Worm (Caenorhabditis elegans) whole organism, L4 larva: ENCODE results near the gene M02F4.1.

Experiments used
- F26F4.8 ChIP-seq: fragments of 200-800 bp; sonication (Bioruptor generic); conservative IDR thresholded peaks from 2 replicates; pipeline ENCODE4 v1.3.6; 2022; ENCODE audit warnings: missing genetic modification characterization, missing compliant biosample characterization
- aha-1 ChIP-seq: fragments of 150-350 bp; peaks from one replicate; lab custom pipeline; 2014; ENCODE audit warnings: missing biosample characterization, missing genetic modification characterization
- aly-2 ChIP-seq: sonication (generic microtip); optimal IDR thresholded peaks from 2 replicates; lab custom pipeline; 2018; ENCODE audit warnings: missing biosample characterization, missing genetic modification characterization
- ceh-28 ChIP-seq: fragments of 150-350 bp; optimal IDR thresholded peaks from 2 replicates; lab custom pipeline; 2014; ENCODE audit warnings: missing biosample characterization, missing genetic modification reagents, missing genetic modification characterization
- ceh-44 ChIP-seq: fragments of 200-800 bp; sonication (Bioruptor generic); IDR thresholded peaks from 2 replicates; pipeline ENCODE4 v1.3.6; 2022; ENCODE audit warnings: missing genetic modification reagents, missing genetic modification characterization, missing compliant biosample characterization
- ceh-62 ChIP-seq: sonication (generic microtip); optimal IDR thresholded peaks from 2 replicates; lab custom pipeline; 2017; ENCODE audit warnings: missing biosample characterization, missing genetic modification characterization
- daf-16 ChIP-seq, 3 experiments: sonication (generic microtip); optimal IDR thresholded peaks; 2 replicates each; lab custom pipeline; 2016 to 2017; ENCODE audit warnings: missing genetic modification characterization in 3 of 3, missing genetic modification reagents in 3 of 3, mild to moderate bottlenecking in 2 of 3, missing compliant biosample characterization in 2 of 3, missing biosample characterization in 1 of 3, moderate library complexity in 1 of 3
- daf-8 ChIP-seq: fragments of 200-800 bp; sonication (Bioruptor generic); IDR thresholded peaks from 2 replicates; pipeline ENCODE4 v1.3.6; 2022; ENCODE audit warnings: missing genetic modification characterization, missing compliant biosample characterization
- dmd-6 ChIP-seq: fragments of 200-800 bp; sonication (Bioruptor generic); IDR thresholded peaks from 2 replicates; pipeline ENCODE4 v1.3.6; 2022; ENCODE audit warnings: missing genetic modification reagents, missing genetic modification characterization, missing compliant biosample characterization
- hif-1 ChIP-seq, 2 experiments: sonication (generic microtip); optimal IDR thresholded peaks; 2 replicates each; lab custom pipeline; 2016 to 2017; ENCODE audit warnings: missing compliant biosample characterization in 2 of 2, missing genetic modification characterization in 2 of 2, missing genetic modification reagents in 2 of 2, missing genotype in 2 of 2, mild to moderate bottlenecking in 1 of 2
- hlh-11 ChIP-seq: fragments of 200-800 bp; sonication (Bioruptor generic); optimal IDR thresholded peaks from 2 replicates; lab custom pipeline; 2018; ENCODE audit warnings: mild to moderate bottlenecking, missing genetic modification characterization, missing compliant biosample characterization
- hlh-30 ChIP-seq: sonication (generic microtip); optimal IDR thresholded peaks from 2 replicates; lab custom pipeline; 2017; ENCODE audit warnings: antibody characterized with exemption, mild to moderate bottlenecking, missing genetic modification characterization, missing compliant biosample characterization; ENCODE audit not compliant: insufficient read depth
- hmg-1.1 ChIP-seq: fragments of 200-800 bp; sonication (Bioruptor generic); IDR thresholded peaks from 2 replicates; pipeline ENCODE4 v1.3.6; 2022; ENCODE audit warnings: missing genetic modification reagents, missing genetic modification characterization, missing compliant biosample characterization
- lim-7 ChIP-seq: fragments of 200-800 bp; sonication (Bioruptor generic); IDR thresholded peaks from 2 replicates; pipeline ENCODE4 v1.3.6; 2022; ENCODE audit warnings: missing genetic modification characterization, missing compliant biosample characterization
- lin-29 ChIP-seq: fragments of 200-800 bp; sonication (Bioruptor generic); IDR thresholded peaks from 2 replicates; pipeline ENCODE4 v1.3.6; 2022; ENCODE audit warnings: missing genetic modification reagents, missing genetic modification characterization, missing compliant biosample characterization
- lin-38 ChIP-seq: fragments of 200-800 bp; sonication (Bioruptor generic); IDR thresholded peaks from 2 replicates; pipeline ENCODE4 v1.3.6; 2022; ENCODE audit warnings: missing genetic modification reagents, missing genetic modification characterization, missing compliant biosample characterization
- lsy-2 ChIP-seq, 2 experiments: fragments of 150-350 bp in 1 of 2; sonication (generic microtip) in 1 of 2; optimal IDR thresholded peaks; 2 replicates each; lab custom pipeline; 2014 to 2017; ENCODE audit warnings: missing biosample characterization in 2 of 2, missing genetic modification characterization in 2 of 2
- mdl-1 ChIP-seq, 2 experiments: fragments of 150-350 bp in 1 of 2; sonication (generic microtip) in 1 of 2; optimal IDR thresholded peaks; 2 replicates each; lab custom pipeline; 2014 to 2017; ENCODE audit warnings: missing biosample characterization in 2 of 2, missing genetic modification characterization in 2 of 2
- mep-1 ChIP-seq: fragments of 150-350 bp; sonication (generic microtip); optimal IDR thresholded peaks from 3 replicates; lab custom pipeline; 2014; ENCODE audit warnings: missing biosample characterization, missing genetic modification characterization
- mxl-3 ChIP-seq: fragments of 200-800 bp; sonication (Bioruptor generic); optimal IDR thresholded peaks from 2 replicates; lab custom pipeline; 2018; ENCODE audit warnings: mild to moderate bottlenecking, missing genetic modification characterization, missing compliant biosample characterization
- nhr-102 ChIP-seq: sonication (generic microtip); optimal IDR thresholded peaks from 2 replicates; lab custom pipeline; 2016; ENCODE audit warnings: mild to moderate bottlenecking, missing genetic modification characterization, moderate library complexity, missing compliant biosample characterization
- nhr-111 ChIP-seq: fragments of 200-800 bp; sonication (Bioruptor generic); optimal IDR thresholded peaks from 2 replicates; lab custom pipeline; 2018; ENCODE audit warnings: mild to moderate bottlenecking, missing genetic modification characterization, missing compliant biosample characterization
- nhr-28 ChIP-seq: fragments of 150-350 bp; optimal IDR thresholded peaks from 2 replicates; lab custom pipeline; 2014; ENCODE audit warnings: missing biosample characterization, missing genetic modification characterization
- nhr-41 ChIP-seq: fragments of 200-800 bp; sonication (Bioruptor generic); IDR thresholded peaks from 2 replicates; pipeline ENCODE4 v1.3.6; 2022; ENCODE audit warnings: missing genetic modification reagents, missing genetic modification characterization, missing compliant biosample characterization
- nhr-76 ChIP-seq: fragments of 150-350 bp; optimal IDR thresholded peaks from 2 replicates; lab custom pipeline; 2014; ENCODE audit warnings: missing biosample characterization, missing genetic modification characterization
- snpc-4 ChIP-seq: fragments of 150-350 bp; optimal IDR thresholded peaks from 2 replicates; lab custom pipeline; 2014; ENCODE audit warnings: missing biosample characterization, missing genetic modification characterization
- spr-3 ChIP-seq: fragments of 200-800 bp; sonication (Bioruptor generic); optimal IDR thresholded peaks from 2 replicates; lab custom pipeline; 2018; ENCODE audit warnings: mild to moderate bottlenecking, missing genetic modification characterization, missing compliant biosample characterization
- tag-97 ChIP-seq: fragments of 200-800 bp; sonication (Bioruptor generic); IDR thresholded peaks from 2 replicates; pipeline ENCODE4 v1.3.6; 2022; ENCODE audit warnings: missing genetic modification characterization, missing compliant biosample characterization
- tra-1 ChIP-seq: fragments of 200-800 bp; sonication (Bioruptor generic); IDR thresholded peaks from 2 replicates; pipeline ENCODE4 v1.3.6; 2022; ENCODE audit warnings: missing genetic modification reagents, missing genetic modification characterization, missing compliant biosample characterization
- unc-62 ChIP-seq, 3 experiments: fragments of 150-350 bp in 1 of 3; sonication (generic microtip); optimal IDR thresholded peaks in 2 of 3; peaks in 1 of 3; 1 replicate in 1 of 3; 2 replicates in 2 of 3; lab custom pipeline; 2014 to 2017; ENCODE audit warnings: missing biosample characterization in 3 of 3, missing genetic modification characterization in 3 of 3, missing genetic modification reagents in 3 of 3, missing genotype in 1 of 3
- zfp-2 ChIP-seq: sonication (generic microtip); optimal IDR thresholded peaks from 2 replicates; lab custom pipeline; 2016; ENCODE audit warnings: mild to moderate bottlenecking, missing genetic modification characterization, missing compliant biosample characterization
- zfp-3 ChIP-seq: fragments of 200-800 bp; sonication (Bioruptor generic); conservative IDR thresholded peaks from 2 replicates; pipeline ENCODE4 v1.3.6; 2022; ENCODE audit warnings: missing genetic modification reagents, missing genetic modification characterization, missing compliant biosample characterization
- ztf-7 ChIP-seq: fragments of 150-350 bp; optimal IDR thresholded peaks from 2 replicates; lab custom pipeline; 2014; ENCODE audit warnings: missing biosample characterization, missing genetic modification characterization

The M02F4.1 gene

ce11 chrX:3023552-3024183 is 5.3 kb downstream of the M02F4.1 start:
- TF ChIP-seq lim-7 (no peak), daf-8 (GFP tag; lab: Robert Waterston, UW) (no peak), zfp-2 (tag; lab: Kevin White, UChicago) (no peak), mxl-3 (GFP tag; lab: Kevin White, UChicago) (peak; percentile 26), zfp-3 (GFP tag; lab: Robert Waterston, UW) (no peak), aly-2 (tag; lab: Kevin White, UChicago) (no peak), hmg-1.1 (0 out of 2 replicates have a peak, but pooled peaks have one; percentile 21), lsy-2 (tag; optimal IDR thresholded peaks at IDR 0.05; lab: Kevin White, UChicago) (peak in 1 of 2 experiments; percentile 27), hif-1 (tag; optimal IDR thresholded peaks at IDR 0.05; lab: Kevin White, UChicago) (peak in 1 of 2 experiments; percentile 50), snpc-4 (no peak), daf-16 (GFP tag; optimal IDR thresholded peaks at IDR 0.05; lab: Kevin White, UChicago) (no peak), daf-16 (tag; optimal IDR thresholded peaks at IDR 0.05; lab: Kevin White, UChicago) (no peak), lin-38 (GFP tag; lab: Robert Waterston, UW) (no peak), hlh-11 (tag; lab: Kevin White, UChicago) (peak; percentile 53), F26F4.8 (no peak), ceh-44 (no peak), ztf-7 (no peak), aha-1 (tag; lab: Kevin White, UChicago) (peak; percentile 48), nhr-76 (no peak), lin-29 (GFP tag; lab: Robert Waterston, UW) (no peak), mep-1 (tag; lab: Kevin White, UChicago) (peak; percentile 4), nhr-102 (tag; lab: Kevin White, UChicago) (no peak), unc-62 (GFP tag; optimal IDR thresholded peaks at IDR 0.05 in 1 of 2; lab: Kevin White, UChicago) (peak in 1 of 2 experiments; percentile 68), unc-62 (tag; optimal IDR thresholded peaks at IDR 0.05; lab: Kevin White, UChicago) (no peak)
- TF ChIP-seq, all 104 proteins: peak for 8

DNA sequence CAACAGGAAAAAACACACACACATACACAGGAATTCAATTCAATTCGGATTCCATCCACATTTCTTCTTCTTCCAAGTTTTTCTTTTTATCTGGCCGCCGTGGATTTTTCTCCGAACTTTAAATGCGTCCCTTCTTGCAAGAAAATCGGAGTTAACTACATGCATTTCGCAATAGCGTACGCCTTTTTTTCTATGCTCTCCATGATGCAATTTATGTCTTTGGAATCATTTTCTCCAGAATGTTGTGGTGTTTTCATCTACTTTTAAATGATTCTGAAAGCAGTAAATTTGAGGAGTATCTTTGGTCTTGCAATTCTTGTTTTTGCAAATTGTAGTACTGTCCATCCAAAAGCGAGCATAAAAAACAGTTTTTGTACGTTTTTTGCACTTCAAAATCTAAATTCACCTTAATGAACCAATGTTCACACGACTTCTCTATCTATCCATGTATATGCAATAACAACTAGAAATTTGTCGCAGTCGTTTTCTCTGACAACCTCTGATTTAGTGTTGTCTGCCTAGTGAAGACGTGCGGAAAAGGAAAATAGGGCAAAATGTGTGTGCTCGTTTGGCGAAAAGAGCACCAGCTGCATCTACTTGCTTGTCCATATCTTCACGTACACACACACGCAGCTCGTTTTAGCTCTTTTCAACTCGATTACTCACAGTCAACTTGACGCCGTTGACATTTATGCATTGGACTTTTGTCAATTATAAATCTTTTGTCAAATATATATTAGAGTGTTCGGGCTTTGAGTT is 6.4 kb downstream of the M02F4.1 start:
- TF ChIP-seq spr-3 (no peak), hif-1 (tag; optimal IDR thresholded peaks at IDR 0.05; lab: Kevin White, UChicago) (peak in 1 of 2 experiments; percentile 97), lsy-2 (tag; optimal IDR thresholded peaks at IDR 0.05; lab: Kevin White, UChicago) (peak in 1 of 2 experiments; percentile 34), tra-1 (GFP tag; lab: Robert Waterston, UW) (0 out of 2 replicates have a peak, but pooled peaks have one; percentile 14), aha-1 (tag; lab: Kevin White, UChicago) (peak; percentile 100), nhr-41 (no peak), hmg-1.1 (0 out of 2 replicates have a peak, but pooled peaks have one; percentile 18), mep-1 (tag; lab: Kevin White, UChicago) (peak; percentile 30)

DNA sequence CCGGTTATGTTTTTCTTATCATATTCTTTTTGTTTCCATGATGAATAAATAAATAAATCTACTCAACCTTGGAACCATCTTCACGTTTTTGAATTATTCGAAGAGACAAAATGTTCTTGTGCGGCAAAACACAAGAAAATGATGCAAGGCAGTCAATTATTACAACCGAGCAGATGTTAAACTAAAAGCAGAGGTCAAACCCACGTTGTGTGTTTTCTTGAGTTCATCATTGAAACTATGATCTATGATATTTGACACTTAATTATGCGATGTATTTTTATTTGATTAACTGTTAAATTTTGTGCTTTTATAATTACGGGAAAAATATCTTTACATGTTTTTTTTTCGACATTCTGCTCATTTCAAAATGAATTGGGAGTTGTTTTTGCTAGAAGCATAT is 7.5 kb downstream of the M02F4.1 start:
- TF ChIP-seq ceh-62 (tag; lab: Kevin White, UChicago) (no peak), dmd-6 (GFP tag; lab: Robert Waterston, UW) (peak; percentile 47; the same call in 1 of the 2 replicates), snpc-4 (no peak), nhr-76 (no peak)
- TF ChIP-seq, all 104 proteins: peak for 1

DNA sequence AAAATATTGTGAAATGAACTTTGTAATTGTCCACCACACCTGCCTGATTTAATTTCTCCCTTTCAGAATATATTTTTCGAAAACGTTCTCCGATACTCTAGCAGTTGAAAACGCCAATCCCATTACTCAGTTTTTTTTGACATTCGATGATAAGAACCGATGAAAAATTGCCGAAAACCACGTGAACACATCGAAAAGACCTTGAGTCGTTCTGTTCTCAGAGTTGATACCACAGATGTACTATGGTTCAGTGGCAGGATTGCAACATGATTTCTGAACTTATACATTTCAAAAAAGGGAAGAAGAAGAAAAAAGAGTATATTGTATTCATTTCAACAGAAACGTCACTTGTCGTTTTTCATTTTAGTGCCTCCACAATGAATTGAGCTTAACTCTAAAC is 8.9 kb downstream of the M02F4.1 start:
- TF ChIP-seq dmd-6 (GFP tag; lab: Robert Waterston, UW) (peak; percentile 75), ceh-28 (tag; lab: Kevin White, UChicago) (no peak), tag-97 (GFP tag; lab: Robert Waterston, UW) (no peak), nhr-111 (no peak), lsy-2 (tag; optimal IDR thresholded peaks at IDR 0.05; lab: Kevin White, UChicago) (peak in 1 of 2 experiments; percentile 7), nhr-28 (tag; lab: Kevin White, UChicago) (peak; percentile 55), hlh-11 (tag; lab: Kevin White, UChicago) (peak; percentile 57), mdl-1 (tag; optimal IDR thresholded peaks at IDR 0.05; lab: Kevin White, UChicago) (peak in 1 of 2 experiments; percentile 57), ceh-44 (no peak), F26F4.8 (no peak), hlh-30 (tag; lab: Kevin White, UChicago) (peak; percentile 43), tra-1 (GFP tag; lab: Robert Waterston, UW) (0 out of 2 replicates have a peak, but pooled peaks have one; percentile 41), mxl-3 (GFP tag; lab: Kevin White, UChicago) (peak; percentile 51), unc-62 (GFP tag; optimal IDR thresholded peaks at IDR 0.05 in 1 of 2; lab: Kevin White, UChicago) (peak in 1 of 2 experiments; percentile 88), unc-62 (tag; optimal IDR thresholded peaks at IDR 0.05; lab: Kevin White, UChicago) (no peak)
- TF ChIP-seq, all 104 proteins: peak for 9
